Fruit fly (Drosophila melanogaster): ENCODE data around the gene Sh.
A peak's percentile ranks its signal among the peaks of the same experiment; 100 is the strongest.

Gene Sh

dm6 chrX:17910941-17911703 lies 151.9 kb downstream of the Sh start, which contains the start of gene CG6847 (continued):
- TF ChIP-seq cas (GFP tag; IDR thresholded peaks at IDR 0.05): no peak
- peak; percentile 91 for TF ChIP-seq sens (GFP tag)
- peak; percentile 17; the same call in 1 of the 2 replicates for TF ChIP-seq Ada2b (GFP tag; IDR thresholded peaks at IDR 0.05)
- no peak for TF ChIP-seq Spps (tag; optimal IDR thresholded peaks at IDR 0.05)
- peak; percentile 8 for TF ChIP-seq CG4617 (GFP tag; optimal IDR thresholded peaks at IDR 0.05; ENCODE audit: borderline replicate concordance)
- peak; percentile 3 for TF ChIP-seq trem (tag; optimal IDR thresholded peaks at IDR 0.05)
- TF ChIP-seq Hr51 (GFP tag; optimal IDR thresholded peaks at IDR 0.05): peak in 1 of 2 experiments; percentile 90
- TF ChIP-seq D (optimal IDR thresholded peaks at IDR 0.05): no peak
- TF ChIP-seq D (GFP tag; optimal IDR thresholded peaks at IDR 0.05): peak; percentile 54
- TF ChIP-seq tin (GFP tag; optimal IDR thresholded peaks at IDR 0.05): peak; percentile 17
- peak; percentile 16 for TF ChIP-seq CG10654 (GFP tag; optimal IDR thresholded peaks at IDR 0.05)
- peak; percentile 49; the same call in 2 of the 3 replicates for TF ChIP-seq tgo (GFP tag; IDR thresholded peaks at IDR 0.05)
- no peak for TF ChIP-seq hkb (optimal IDR thresholded peaks at IDR 0.05)
- TF ChIP-seq hkb (GFP tag; IDR thresholded peaks at IDR 0.05): peak; percentile 41; the same call in 1 of the 2 replicates
- TF ChIP-seq sqz (GFP tag; optimal IDR thresholded peaks at IDR 0.05): no peak
- peak; percentile 59 for TF ChIP-seq Dek (tag; optimal IDR thresholded peaks at IDR 0.05)
- TF ChIP-seq CG6689 (GFP tag; IDR thresholded peaks at IDR 0.05): peak; percentile 73
- peak; percentile 85 for TF ChIP-seq CG18262 (tag; optimal IDR thresholded peaks at IDR 0.05)
- TF ChIP-seq caup (GFP tag; optimal IDR thresholded peaks at IDR 0.05; ENCODE audit: severe bottlenecking): peak; percentile 9
- TF ChIP-seq CG9437 (GFP tag; optimal IDR thresholded peaks at IDR 0.05): peak; percentile 79
- TF ChIP-seq CG6175 (GFP tag; IDR thresholded peaks at IDR 0.05): 0 out of 3 replicates have a peak, but pooled peaks have one; percentile 53
- no peak for TF ChIP-seq ato (GFP tag; IDR thresholded peaks at IDR 0.05; ENCODE audit: partially characterized antibody)
- no peak for TF ChIP-seq Ravus (GFP tag; IDR thresholded peaks at IDR 0.05)
- TF ChIP-seq lbe (GFP tag; optimal IDR thresholded peaks at IDR 0.05): peak; percentile 38
- TF ChIP-seq Mad (GFP tag; optimal IDR thresholded peaks at IDR 0.05): peak; percentile 52
- no peak; the same call in 1 of the 2 replicates for TF ChIP-seq Oaz (GFP tag; IDR thresholded peaks at IDR 0.05)
- TF ChIP-seq CG7839 (tag; optimal IDR thresholded peaks at IDR 0.05): peak; percentile 81
- peak; percentile 69 for TF ChIP-seq CG16815 (GFP tag; optimal IDR thresholded peaks at IDR 0.05)
- TF ChIP-seq cwo (GFP tag; optimal IDR thresholded peaks at IDR 0.05): peak; percentile 37
- TF ChIP-seq CkIIα-i1 (GFP tag; IDR thresholded peaks at IDR 0.05): no peak
- peak; percentile 98 for TF ChIP-seq Deaf1 (tag; optimal IDR thresholded peaks at IDR 0.05)
- TF ChIP-seq CG10543 (GFP tag; optimal IDR thresholded peaks at IDR 0.05): peak; percentile 77
- peak; percentile 64 for TF ChIP-seq dmrt99B (tag; optimal IDR thresholded peaks at IDR 0.05)
- peak; percentile 69 for TF ChIP-seq CG2678 (tag; optimal IDR thresholded peaks at IDR 0.05)
- peak; percentile 81 for TF ChIP-seq dysf (GFP tag; IDR thresholded peaks at IDR 0.05)
- TF ChIP-seq Usf (GFP tag; optimal IDR thresholded peaks at IDR 0.05): peak; percentile 54
- peak; percentile 16 for TF ChIP-seq psq (GFP tag; optimal IDR thresholded peaks at IDR 0.05)
- no peak; the same call in 2 of the 3 replicates for TF ChIP-seq B-H1 (GFP tag; IDR thresholded peaks at IDR 0.05)
- TF ChIP-seq CG15479 (GFP tag; optimal IDR thresholded peaks at IDR 0.05): peak; percentile 2
- TF ChIP-seq CG8388 (GFP tag; optimal IDR thresholded peaks at IDR 0.05): peak; percentile 79
- TF ChIP-seq CG3407 (GFP tag; optimal IDR thresholded peaks at IDR 0.05): peak; percentile 26
- no peak for TF ChIP-seq CG11560 (tag; IDR thresholded peaks at IDR 0.05)
- TF ChIP-seq NFAT (GFP tag; IDR thresholded peaks at IDR 0.05): peak; percentile 4; the same call in 1 of the 2 replicates
- peak; percentile 65 for TF ChIP-seq bcd (GFP tag; optimal IDR thresholded peaks at IDR 0.05)
- TF ChIP-seq CG8290 (GFP tag; optimal IDR thresholded peaks at IDR 0.05): peak; percentile 26
- TF ChIP-seq CG8290 (tag; optimal IDR thresholded peaks at IDR 0.05): peak; percentile 25 to 36
- TF ChIP-seq sc (optimal IDR thresholded peaks at IDR 0.05): no peak
- peak; percentile 64 for TF ChIP-seq sc (GFP tag; optimal IDR thresholded peaks at IDR 0.05)
- TF ChIP-seq CG34376 (GFP tag; optimal IDR thresholded peaks at IDR 0.05): no peak
- 0 out of 2 replicates have a peak, but pooled peaks have one; percentile 47 for TF ChIP-seq CG32772 (GFP tag; IDR thresholded peaks at IDR 0.05)

Measured in whole organism, embryonic.